Fruit fly (Drosophila melanogaster) whole organism, adult: Measurements from ENCODE around the gene toc.

ENCODE experiments used
- CG11617 ChIP-seq: fragments of 200-800 bp; sonication (Bioruptor generic); optimal IDR thresholded peaks from 2 replicates; lab custom pipeline; 2017; ENCODE audit warnings: mild to moderate bottlenecking, missing biosample characterization, missing genetic modification reagents, missing genetic modification characterization
- CG12768 ChIP-seq: fragments of 200-800 bp; sonication (Bioruptor generic); optimal IDR thresholded peaks from 2 replicates; lab custom pipeline; 2017; ENCODE audit warnings: missing biosample characterization, missing genetic modification characterization, mild to moderate bottlenecking, moderate library complexity, missing genetic modification reagents
- CG14711 ChIP-seq: fragments of 200-800 bp; sonication (Bioruptor generic); optimal IDR thresholded peaks from 2 replicates; lab custom pipeline; 2018; ENCODE audit warnings: missing biosample characterization, mild to moderate bottlenecking, missing genetic modification characterization, moderate library complexity
- CG1620 ChIP-seq: fragments of 200-800 bp; sonication (Bioruptor generic); optimal IDR thresholded peaks from 2 replicates; lab custom pipeline; 2016; ENCODE audit warnings: missing biosample characterization, missing genetic modification characterization
- CG33017 ChIP-seq: fragments of 200-800 bp; sonication (Bioruptor generic); optimal IDR thresholded peaks from 2 replicates; lab custom pipeline; 2018; ENCODE audit warnings: missing biosample characterization, mild to moderate bottlenecking, missing genetic modification characterization, moderate library complexity
- CG5204 ChIP-seq: fragments of 200-800 bp; sonication (Bioruptor generic); optimal IDR thresholded peaks from 2 replicates; lab custom pipeline; 2016; ENCODE audit warnings: missing biosample characterization, missing genetic modification characterization
- CG7045 ChIP-seq: fragments of 200-800 bp; sonication (Bioruptor generic); optimal IDR thresholded peaks from 2 replicates; lab custom pipeline; 2017; ENCODE audit warnings: missing biosample characterization, mild to moderate bottlenecking, missing genetic modification characterization
- CG7101 ChIP-seq: fragments of 200-800 bp; sonication (Bioruptor generic); optimal IDR thresholded peaks from 2 replicates; lab custom pipeline; 2018; ENCODE audit warnings: missing biosample characterization, mild to moderate bottlenecking, missing genetic modification characterization, moderate library complexity
- Clk ChIP-seq: fragments of 200-800 bp; sonication (Bioruptor generic); optimal IDR thresholded peaks from 2 replicates; lab custom pipeline; 2017; ENCODE audit warnings: missing biosample characterization, missing genetic modification characterization
- Crg-1 ChIP-seq: fragments of 200-800 bp; sonication (Bioruptor generic); optimal IDR thresholded peaks from 2 replicates; lab custom pipeline; 2016; ENCODE audit warnings: missing biosample characterization, missing genetic modification characterization
- Hr96 ChIP-seq: fragments of 200-800 bp; sonication (Bioruptor generic); optimal IDR thresholded peaks from 2 replicates; lab custom pipeline; 2016; ENCODE audit warnings: missing biosample characterization, missing genetic modification characterization
- Mnt ChIP-seq: fragments of 200-800 bp; sonication (Bioruptor generic); optimal IDR thresholded peaks from 2 replicates; lab custom pipeline; 2016; ENCODE audit warnings: missing biosample characterization, mild to moderate bottlenecking, missing genetic modification characterization
- bab1 ChIP-seq: fragments of 200-800 bp; sonication (Bioruptor generic); optimal IDR thresholded peaks from 3 replicates; lab custom pipeline; 2019; ENCODE audit warnings: missing biosample characterization, mild to moderate bottlenecking, missing genetic modification characterization, moderate library complexity
- cic ChIP-seq: fragments of 200-800 bp; sonication (Bioruptor generic); optimal IDR thresholded peaks from 2 replicates; lab custom pipeline; 2017; ENCODE audit warnings: missing biosample characterization, mild to moderate bottlenecking, missing genetic modification characterization, moderate library complexity
- cnc ChIP-seq, 2 experiments: fragments of >200 bp; optimal IDR thresholded peaks; 2 replicates each; lab custom pipeline; 2017
- kay ChIP-seq: fragments of 200-800 bp; sonication (Bioruptor generic); peaks from one replicate; lab custom pipeline; 2016; ENCODE audit warnings: missing biosample characterization, missing genetic modification characterization, borderline replicate concordance
- ovo ChIP-seq: fragments of 200-800 bp; sonication (Bioruptor generic); optimal IDR thresholded peaks from 2 replicates; lab custom pipeline; 2016; ENCODE audit warnings: missing biosample characterization, missing genetic modification characterization
- pad ChIP-seq: fragments of 200-800 bp; sonication (Bioruptor generic); optimal IDR thresholded peaks from 3 replicates; lab custom pipeline; 2017; ENCODE audit warnings: missing biosample characterization, missing genetic modification characterization, mild to moderate bottlenecking, moderate library complexity, missing genetic modification reagents
- tj ChIP-seq: fragments of 200-800 bp; sonication (Bioruptor generic); optimal IDR thresholded peaks from 3 replicates; lab custom pipeline; 2017; ENCODE audit warnings: missing biosample characterization, mild to moderate bottlenecking, missing genetic modification characterization, moderate library complexity
- toe ChIP-seq: fragments of 200-800 bp; sonication (Bioruptor generic); optimal IDR thresholded peaks from 2 replicates; lab custom pipeline; 2016; ENCODE audit warnings: missing biosample characterization, missing genetic modification characterization

The toc gene

DNA sequence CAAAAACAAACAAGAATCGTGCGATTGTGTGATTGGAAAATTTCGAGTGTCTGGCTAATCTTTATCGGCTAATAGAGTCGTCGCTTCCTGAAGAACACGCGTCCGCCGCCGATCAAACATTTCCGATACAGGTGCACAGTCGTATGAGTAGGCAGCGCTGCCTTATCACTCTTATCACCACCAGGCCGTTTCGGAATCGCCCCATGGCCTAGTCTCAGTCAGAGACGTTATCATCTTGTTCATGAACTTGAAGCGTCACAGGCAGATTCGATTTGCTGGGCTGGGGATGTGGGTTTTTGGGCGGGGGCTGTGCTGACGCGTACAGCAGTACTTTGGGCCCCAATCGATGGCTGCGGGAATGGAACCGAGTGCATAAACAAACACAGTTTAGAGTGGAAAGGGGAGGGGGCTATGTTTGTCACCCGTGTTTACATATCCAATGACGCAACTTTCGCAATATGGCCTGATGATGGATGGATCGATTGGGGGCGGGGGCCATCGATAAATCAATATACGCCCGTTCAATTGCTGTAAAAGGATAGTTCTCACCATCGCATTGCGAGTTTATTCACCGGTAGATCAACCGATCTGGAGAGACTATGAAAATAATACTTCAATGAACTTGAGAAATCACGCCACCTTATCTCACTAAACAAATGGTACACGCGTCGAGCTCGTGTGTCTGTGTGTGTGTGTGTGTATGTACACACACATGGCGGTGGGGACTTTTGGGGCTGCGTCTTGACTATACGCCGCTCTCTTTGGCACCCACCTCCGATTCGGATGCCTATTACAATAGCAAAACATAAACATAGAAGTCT lies 86.4 kb downstream of the toc start:
- TF ChIP-seq cnc (optimal IDR thresholded peaks at IDR 0.05; lab: Kevin White, UChicago) = no peak
- TF ChIP-seq CG33017 (tag; lab: Kevin White, UChicago) = no peak
- TF ChIP-seq Hr96 (GFP tag; lab: Kevin White, UChicago) = peak; percentile 49
- peak; percentile 20 for TF ChIP-seq CG11617 (GFP tag; lab: Kevin White, UChicago)
- TF ChIP-seq kay (GFP tag; lab: Kevin White, UChicago) = peak; percentile 74
- peak; percentile 70 for TF ChIP-seq ovo
- TF ChIP-seq Clk = peak; percentile 34
- no peak for TF ChIP-seq toe (GFP tag; lab: Kevin White, UChicago)
- TF ChIP-seq CG7101 = peak; percentile 27
- TF ChIP-seq bab1 (GFP tag; lab: Kevin White, UChicago) = peak; percentile 38
- peak; percentile 67 for TF ChIP-seq cic (GFP tag; lab: Kevin White, UChicago)
- TF ChIP-seq CG7045 (GFP tag; lab: Kevin White, UChicago) = peak; percentile 66
- peak; percentile 28 for TF ChIP-seq CG5204
- peak; percentile 59 for TF ChIP-seq Crg-1 (GFP tag; lab: Kevin White, UChicago)
- peak; percentile 39 for TF ChIP-seq CG1620 (GFP tag; lab: Kevin White, UChicago)
- TF ChIP-seq pad (GFP tag; lab: Kevin White, UChicago) = peak; percentile 48
- no peak for TF ChIP-seq tj (GFP tag; lab: Kevin White, UChicago)
- TF ChIP-seq CG12768 = peak; percentile 65
- no peak for TF ChIP-seq CG14711 (tag; lab: Kevin White, UChicago)
- TF ChIP-seq Mnt (GFP tag; lab: Kevin White, UChicago) = no peak

DNA sequence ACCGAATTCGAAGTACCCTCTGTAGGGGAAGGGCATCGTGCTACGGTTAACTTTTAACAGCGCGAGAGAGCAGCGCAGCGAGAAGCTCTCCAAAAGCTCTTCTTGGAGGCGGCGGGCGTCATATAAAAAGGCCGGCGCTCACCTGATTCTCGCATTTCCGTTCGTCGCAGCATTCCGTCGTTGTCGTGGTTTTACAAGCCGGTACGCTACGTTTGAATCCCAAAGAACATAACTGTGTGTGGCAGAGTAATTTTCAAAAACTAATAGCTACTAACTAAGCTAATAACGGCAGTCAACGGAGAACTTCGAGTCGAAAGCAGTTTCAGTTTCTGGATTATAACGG lies 88.2 kb downstream of the toc start, which contains the start of gene FASN1:
TSS of gene FASN1 (plus strand) at position 151 of the 343 bp plus-strand sequence.
- peak; percentile 69 for TF ChIP-seq CG33017 (tag; lab: Kevin White, UChicago)
- peak; percentile 61 for TF ChIP-seq ovo
- peak; percentile 69 for TF ChIP-seq CG1620 (GFP tag; lab: Kevin White, UChicago)
- TF ChIP-seq CG5204 = no peak
- peak; percentile 8 for TF ChIP-seq tj (GFP tag; lab: Kevin White, UChicago)
- peak; percentile 0 for TF ChIP-seq CG11617 (GFP tag; lab: Kevin White, UChicago)
- peak; percentile 25 for TF ChIP-seq CG14711 (tag; lab: Kevin White, UChicago)
- peak; percentile 67 for TF ChIP-seq Hr96 (GFP tag; lab: Kevin White, UChicago)
- TF ChIP-seq CG7101 = peak; percentile 59
- peak; percentile 78 for TF ChIP-seq Crg-1 (GFP tag; lab: Kevin White, UChicago)
- TF ChIP-seq cic (GFP tag; lab: Kevin White, UChicago) = peak; percentile 55
- no peak for TF ChIP-seq Clk
- no peak for TF ChIP-seq cnc (optimal IDR thresholded peaks at IDR 0.05; lab: Kevin White, UChicago)
- TF ChIP-seq toe (GFP tag; lab: Kevin White, UChicago) = no peak
- peak; percentile 81 for TF ChIP-seq CG12768
- peak; percentile 64 for TF ChIP-seq pad (GFP tag; lab: Kevin White, UChicago)
- peak; percentile 87 for TF ChIP-seq bab1 (GFP tag; lab: Kevin White, UChicago)
- TF ChIP-seq Mnt (GFP tag; lab: Kevin White, UChicago) = peak; percentile 81
- TF ChIP-seq kay (GFP tag; lab: Kevin White, UChicago) = no peak
- peak; percentile 43 for TF ChIP-seq CG7045 (GFP tag; lab: Kevin White, UChicago)

DNA sequence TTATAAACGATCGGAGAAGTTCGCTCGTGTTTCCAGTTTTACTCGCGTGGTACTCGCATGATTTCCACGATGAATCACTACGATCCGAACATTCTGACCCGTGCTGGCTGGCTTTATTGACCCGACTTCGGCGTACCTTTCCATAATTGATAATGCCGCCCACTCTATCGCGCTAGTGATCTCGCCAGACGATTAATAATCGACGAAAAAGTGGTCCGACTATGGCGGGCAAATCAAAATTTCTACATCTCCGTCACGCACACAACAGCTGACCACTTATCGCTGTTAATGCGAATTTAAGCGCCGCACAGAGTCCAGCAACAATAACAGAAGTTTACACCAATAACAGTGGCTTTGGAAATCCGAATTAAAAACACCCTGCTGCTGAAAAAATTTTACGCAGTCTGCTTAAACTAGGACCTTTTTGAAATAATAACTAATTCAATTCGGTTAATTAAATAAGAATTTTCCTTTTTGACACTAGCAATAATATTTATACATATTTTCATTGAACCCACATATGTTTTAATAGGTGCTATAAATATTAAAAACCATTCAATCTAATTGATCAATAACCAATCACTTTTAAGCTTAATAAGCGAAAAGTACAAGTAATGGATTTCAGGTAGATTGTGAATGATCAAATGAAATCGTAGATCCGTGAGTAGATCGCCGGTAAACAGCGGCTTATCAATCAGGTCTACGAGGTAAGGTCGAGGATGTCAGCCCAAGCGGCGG lies 88.7 kb downstream of the toc start:
- TF ChIP-seq tj (GFP tag; lab: Kevin White, UChicago) (peak; percentile 64), CG11617 (GFP tag; lab: Kevin White, UChicago) (peak; percentile 59), toe (GFP tag; lab: Kevin White, UChicago) (peak; percentile 53), Mnt (GFP tag; lab: Kevin White, UChicago) (no peak), CG5204 (peak; percentile 69), ovo (no peak), CG7045 (GFP tag; lab: Kevin White, UChicago) (peak; percentile 39), CG1620 (GFP tag; lab: Kevin White, UChicago) (no peak), CG14711 (tag; lab: Kevin White, UChicago) (no peak), Clk (peak; percentile 35), kay (GFP tag; lab: Kevin White, UChicago) (peak; percentile 74), cnc (optimal IDR thresholded peaks at IDR 0.05; lab: Kevin White, UChicago) (no peak), CG33017 (tag; lab: Kevin White, UChicago) (no peak), CG7101 (no peak)

DNA sequence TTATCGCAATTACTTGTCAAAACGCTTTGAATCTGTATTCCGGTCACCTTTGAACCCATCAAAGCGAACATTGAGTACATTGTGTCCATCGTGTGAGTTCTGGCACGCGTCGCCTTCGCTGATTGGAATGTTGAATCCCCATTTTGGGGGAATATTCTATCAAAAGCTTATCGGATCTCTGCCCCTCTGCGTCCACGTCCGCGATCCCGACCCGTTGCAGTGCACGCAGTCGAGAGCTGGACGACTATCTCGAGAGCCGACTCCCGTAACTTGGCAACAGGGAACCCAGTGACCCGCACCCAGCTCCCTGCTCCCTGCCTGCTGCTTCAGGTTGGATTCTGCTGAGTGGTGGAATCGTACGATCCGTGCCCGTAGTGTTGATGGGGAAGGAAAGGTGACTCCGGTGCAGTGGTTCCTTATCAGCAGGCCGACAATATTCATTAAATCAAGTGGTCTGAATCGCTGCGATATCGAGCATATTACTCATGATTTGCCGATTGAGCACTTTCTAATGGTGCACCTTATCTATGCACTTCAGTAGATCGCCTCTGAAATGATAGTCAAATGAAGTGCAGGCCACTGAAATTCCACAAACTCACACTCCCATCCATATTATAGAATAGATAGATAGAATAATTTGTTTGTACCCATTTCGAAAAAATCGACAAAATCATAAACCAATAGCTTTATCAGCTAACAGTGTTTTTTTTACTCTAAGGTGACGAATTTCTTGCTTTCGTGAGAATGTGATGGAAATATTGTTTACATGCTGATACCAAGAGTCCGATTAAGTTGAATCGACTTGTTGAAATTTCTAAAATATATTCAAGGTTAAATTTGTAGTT lies 99.7 kb downstream of the toc start:
- TF ChIP-seq kay (GFP tag; lab: Kevin White, UChicago) (peak; percentile 95), Hr96 (GFP tag; lab: Kevin White, UChicago) (peak; percentile 1), CG33017 (tag; lab: Kevin White, UChicago) (no peak), Crg-1 (GFP tag; lab: Kevin White, UChicago) (no peak), tj (GFP tag; lab: Kevin White, UChicago) (peak; percentile 77), CG5204 (no peak), CG7101 (no peak), CG11617 (GFP tag; lab: Kevin White, UChicago) (peak; percentile 6), ovo (no peak), CG14711 (tag; lab: Kevin White, UChicago) (peak; percentile 11), Clk (peak; percentile 6), Mnt (GFP tag; lab: Kevin White, UChicago) (peak; percentile 18), CG1620 (GFP tag; lab: Kevin White, UChicago) (no peak), CG12768 (peak; percentile 36), pad (GFP tag; lab: Kevin White, UChicago) (no peak), CG7045 (GFP tag; lab: Kevin White, UChicago) (no peak), cic (GFP tag; lab: Kevin White, UChicago) (peak; percentile 82)
